Fruit fly (Drosophila melanogaster): ENCODE data around the gene CG9396.

The CG9396 gene

dm6 chr3R:9605084-9605483, 33.7 kb upstream of the CG9396 start (continued):
- TF ChIP-seq CG18764 (GFP tag; optimal IDR thresholded peaks at IDR 0.05) (peak; percentile 29), CG14860 (GFP tag; IDR thresholded peaks at IDR 0.05; ENCODE audit: partially characterized antibody) (no peak), CG7357 (GFP tag; IDR thresholded peaks at IDR 0.05) (peak; percentile 20; the same call in 1 of the 3 replicates), gsb-n (tag; optimal IDR thresholded peaks at IDR 0.05) (peak; percentile 62), Ssrp (tag; optimal IDR thresholded peaks at IDR 0.05) (peak; percentile 51), Kr (GFP tag; optimal IDR thresholded peaks at IDR 0.05) (no peak), Med (GFP tag) (peak; percentile 75), Six4 (GFP tag; optimal IDR thresholded peaks at IDR 0.05) (peak; percentile 12), tio (GFP tag; optimal IDR thresholded peaks at IDR 0.05) (peak; percentile 43), bsh (GFP tag; optimal IDR thresholded peaks at IDR 0.05) (peak; percentile 47 to 77), so (GFP tag; IDR thresholded peaks at IDR 0.05) (no peak), sc (optimal IDR thresholded peaks at IDR 0.05) (no peak), sc (GFP tag; optimal IDR thresholded peaks at IDR 0.05) (peak; percentile 26), CG4820 (GFP tag; optimal IDR thresholded peaks at IDR 0.05) (peak; percentile 42), croc (GFP tag; conservative IDR thresholded peaks at IDR 0.05) (peak; percentile 48; the same call in 2 of the 3 replicates), chif (GFP tag; optimal IDR thresholded peaks at IDR 0.05) (peak; percentile 55 to 69), amos (GFP tag; IDR thresholded peaks at IDR 0.05; ENCODE audit: partially characterized antibody) (no peak), Hr78 (GFP tag; optimal IDR thresholded peaks at IDR 0.05) (no peak), CG10959 (GFP tag; IDR thresholded peaks at IDR 0.05) (peak; percentile 61), luna (GFP tag; optimal IDR thresholded peaks at IDR 0.05) (no peak), nmo (GFP tag; optimal IDR thresholded peaks at IDR 0.05) (peak; percentile 63), chinmo (GFP tag; IDR thresholded peaks at IDR 0.05; ENCODE audit: partially characterized antibody) (no peak), CG5245 (GFP tag; optimal IDR thresholded peaks at IDR 0.05) (peak; percentile 45), tup (GFP tag; optimal IDR thresholded peaks at IDR 0.05) (peak; percentile 8), sqz (GFP tag; optimal IDR thresholded peaks at IDR 0.05) (no peak), dpn (GFP tag; optimal IDR thresholded peaks at IDR 0.05) (peak; percentile 11 to 29), kah (GFP tag; optimal IDR thresholded peaks at IDR 0.05) (no peak), CG17829 (tag; optimal IDR thresholded peaks at IDR 0.05) (peak; percentile 78), Hr3 (GFP tag; optimal IDR thresholded peaks at IDR 0.05) (peak; percentile 16), tin (GFP tag; optimal IDR thresholded peaks at IDR 0.05) (peak; percentile 57), dan (GFP tag; IDR thresholded peaks at IDR 0.05) (no peak), CG33213 (GFP tag; optimal IDR thresholded peaks at IDR 0.05) (peak; percentile 25), E2f1 (GFP tag; IDR thresholded peaks at IDR 0.05) (0 out of 2 replicates have a peak, but pooled peaks have one; percentile 14), repo (GFP tag; optimal IDR thresholded peaks at IDR 0.05) (no peak), Atf3 (GFP tag; optimal IDR thresholded peaks at IDR 0.05) (no peak), ac (GFP tag; optimal IDR thresholded peaks at IDR 0.05) (peak; percentile 12), slbo (GFP tag; IDR thresholded peaks at IDR 0.05) (0 out of 2 replicates have a peak, but pooled peaks have one; percentile 3), CG6854 (GFP tag; optimal IDR thresholded peaks at IDR 0.05) (no peak), D (optimal IDR thresholded peaks at IDR 0.05) (no peak), D (GFP tag; optimal IDR thresholded peaks at IDR 0.05) (peak; percentile 51), Antp (GFP tag; optimal IDR thresholded peaks at IDR 0.05) (peak; percentile 12), CG33557 (GFP tag; optimal IDR thresholded peaks at IDR 0.05) (peak; percentile 56), dmrt11E (tag; optimal IDR thresholded peaks at IDR 0.05) (peak; percentile 81), CG13123 (GFP tag; optimal IDR thresholded peaks at IDR 0.05) (no peak), slp2 (GFP tag; optimal IDR thresholded peaks at IDR 0.05) (peak; percentile 12), CG16863 (GFP tag; optimal IDR thresholded peaks at IDR 0.05) (peak; percentile 23), crol (GFP tag; IDR thresholded peaks at IDR 0.05) (peak; percentile 29; the same call in 1 of the 2 replicates), tll (GFP tag; optimal IDR thresholded peaks at IDR 0.05) (no peak), CG2202 (tag; optimal IDR thresholded peaks at IDR 0.05) (peak; percentile 26), ci (GFP tag; IDR thresholded peaks at IDR 0.05) (peak; percentile 52; the same call in 1 of the 3 replicates), CG2199 (GFP tag; IDR thresholded peaks at IDR 0.05) (peak; percentile 71; the same call in 2 of the 3 replicates)

Measured in whole organism, embryonic.